Worm (Caenorhabditis elegans): ENCODE results near the gene aldo-2.

DNA sequence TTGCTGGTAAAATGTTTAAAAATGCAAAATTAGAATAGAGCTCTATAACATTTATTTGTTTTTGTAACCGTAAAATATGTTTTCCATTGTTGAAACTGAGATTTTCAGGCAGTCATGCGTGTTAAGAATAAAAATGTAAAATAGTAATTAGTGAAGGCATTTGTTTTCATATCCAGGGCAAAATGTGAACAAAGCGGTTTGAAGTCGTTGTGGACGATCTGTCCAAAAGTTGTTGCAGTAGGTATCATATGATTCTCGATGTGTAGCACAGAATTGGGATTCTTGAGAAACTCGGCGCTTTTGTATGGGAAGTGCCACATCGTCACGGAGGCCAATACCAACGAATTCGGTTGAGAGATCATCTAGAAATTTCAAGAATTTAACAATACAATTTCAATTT lies 5.9 kb upstream of the aldo-2 start:
- TF ChIP-seq ama-1 (optimal IDR thresholded peaks at IDR 0.05) (peak; percentile 17), nhr-77 (tag; optimal IDR thresholded peaks at IDR 0.05) (no peak), R02D3.7 (tag; optimal IDR thresholded peaks at IDR 0.05) (no peak), ztf-4 (tag; optimal IDR thresholded peaks at IDR 0.05) (no peak), nhr-237 (tag; optimal IDR thresholded peaks at IDR 0.05) (no peak)

All from whole organism, L3 larva.